Worm (Caenorhabditis elegans): ENCODE measurements around the gene F44E7.5.

- TF ChIP-seq C06A6.2 (GFP tag; conservative IDR thresholded peaks at IDR 0.05) = no peak
- no peak for TF ChIP-seq chd-7 (tag; optimal IDR thresholded peaks at IDR 0.05)
- TF ChIP-seq K12H6.12 (tag; optimal IDR thresholded peaks at IDR 0.05) = no peak
- no peak for TF ChIP-seq tbx-9 (tag; optimal IDR thresholded peaks at IDR 0.05; ENCODE audit: borderline replicate concordance)
- no peak for TF ChIP-seq let-607 (tag; optimal IDR thresholded peaks at IDR 0.05)
- no peak for TF ChIP-seq hsf-1 (GFP tag; IDR thresholded peaks at IDR 0.05)
- TF ChIP-seq hlh-12 (tag; optimal IDR thresholded peaks at IDR 0.05) = no peak
- peak; percentile 27 for TF ChIP-seq ama-1 (optimal IDR thresholded peaks at IDR 0.05)
- TF ChIP-seq ama-1 (GFP tag; optimal IDR thresholded peaks at IDR 0.05) = no peak
- no peak for TF ChIP-seq ceh-91 (GFP tag; IDR thresholded peaks at IDR 0.05)
Measured at ce11 chrV:5771627-5772026, 9.1 kb downstream of the F44E7.5 start, which contains the start of gene F44E7.3.

All from whole organism, young adult.